Fruit fly (Drosophila melanogaster): ENCODE measurements around the gene nmdyn-D7.

DNA sequence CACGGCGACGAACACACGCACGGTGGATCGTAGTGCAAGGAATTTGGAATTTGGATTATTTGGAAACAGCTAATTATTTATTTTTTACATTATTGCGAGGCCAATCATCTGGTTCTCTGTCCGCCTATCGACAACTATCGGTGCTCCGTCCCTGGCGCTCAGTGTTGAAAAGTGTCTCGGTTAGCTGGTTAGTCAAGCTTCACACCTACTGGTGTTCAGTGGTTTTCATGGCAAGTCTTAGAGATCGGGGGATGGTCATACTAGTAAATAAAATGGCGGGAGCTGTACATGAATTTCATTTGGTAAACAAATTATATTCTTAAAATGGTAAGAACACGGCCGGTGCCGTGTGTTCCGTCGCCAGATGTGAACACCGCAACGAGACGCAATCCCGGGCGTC is 31.1 kb downstream of the nmdyn-D7 start, which contains the start of the genes trbd and dmt:
- no peak for TF ChIP-seq GATAd (GFP tag; optimal IDR thresholded peaks at IDR 0.05)
- peak; percentile 50 for TF ChIP-seq OdsH (GFP tag; optimal IDR thresholded peaks at IDR 0.05)
- TF ChIP-seq Jra (GFP tag; optimal IDR thresholded peaks at IDR 0.05) = no peak
- TF ChIP-seq dmrt93B (GFP tag; optimal IDR thresholded peaks at IDR 0.05) = no peak
- no peak for TF ChIP-seq psq (GFP tag; optimal IDR thresholded peaks at IDR 0.05)
- no peak for TF ChIP-seq usp (GFP tag; optimal IDR thresholded peaks at IDR 0.05)
- TF ChIP-seq HLH106 (tag; optimal IDR thresholded peaks at IDR 0.05) = no peak
- no peak for TF ChIP-seq foxo (GFP tag; optimal IDR thresholded peaks at IDR 0.05)
- no peak for TF ChIP-seq brk (GFP tag; optimal IDR thresholded peaks at IDR 0.05)
- TF ChIP-seq Hnf4 (GFP tag; optimal IDR thresholded peaks at IDR 0.05) = no peak
- TF ChIP-seq Myc (optimal IDR thresholded peaks at IDR 0.05) = no peak
- TF ChIP-seq lola (GFP tag; optimal IDR thresholded peaks at IDR 0.05) = no peak
